Fruit fly (Drosophila melanogaster) whole organism, adult: ENCODE measurements around the gene Acat1.

Experiments used
- CG11617 ChIP-seq: fragments of 200-800 bp; sonication (Bioruptor generic); optimal IDR thresholded peaks from 2 replicates; lab custom pipeline; 2017; ENCODE audit warnings: mild to moderate bottlenecking, missing biosample characterization, missing genetic modification reagents, missing genetic modification characterization
- CG12768 ChIP-seq: fragments of 200-800 bp; sonication (Bioruptor generic); optimal IDR thresholded peaks from 2 replicates; lab custom pipeline; 2017; ENCODE audit warnings: missing biosample characterization, missing genetic modification characterization, mild to moderate bottlenecking, moderate library complexity, missing genetic modification reagents
- CG14711 ChIP-seq: fragments of 200-800 bp; sonication (Bioruptor generic); optimal IDR thresholded peaks from 2 replicates; lab custom pipeline; 2018; ENCODE audit warnings: missing biosample characterization, mild to moderate bottlenecking, missing genetic modification characterization, moderate library complexity
- CG1620 ChIP-seq: fragments of 200-800 bp; sonication (Bioruptor generic); optimal IDR thresholded peaks from 2 replicates; lab custom pipeline; 2016; ENCODE audit warnings: missing biosample characterization, missing genetic modification characterization
- CG33017 ChIP-seq: fragments of 200-800 bp; sonication (Bioruptor generic); optimal IDR thresholded peaks from 2 replicates; lab custom pipeline; 2018; ENCODE audit warnings: missing biosample characterization, mild to moderate bottlenecking, missing genetic modification characterization, moderate library complexity
- CG5204 ChIP-seq: fragments of 200-800 bp; sonication (Bioruptor generic); optimal IDR thresholded peaks from 2 replicates; lab custom pipeline; 2016; ENCODE audit warnings: missing biosample characterization, missing genetic modification characterization
- CG7045 ChIP-seq: fragments of 200-800 bp; sonication (Bioruptor generic); optimal IDR thresholded peaks from 2 replicates; lab custom pipeline; 2017; ENCODE audit warnings: missing biosample characterization, mild to moderate bottlenecking, missing genetic modification characterization
- CG7101 ChIP-seq: fragments of 200-800 bp; sonication (Bioruptor generic); optimal IDR thresholded peaks from 2 replicates; lab custom pipeline; 2018; ENCODE audit warnings: missing biosample characterization, mild to moderate bottlenecking, missing genetic modification characterization, moderate library complexity
- Clk ChIP-seq: fragments of 200-800 bp; sonication (Bioruptor generic); optimal IDR thresholded peaks from 2 replicates; lab custom pipeline; 2017; ENCODE audit warnings: missing biosample characterization, missing genetic modification characterization
- Crg-1 ChIP-seq: fragments of 200-800 bp; sonication (Bioruptor generic); optimal IDR thresholded peaks from 2 replicates; lab custom pipeline; 2016; ENCODE audit warnings: missing biosample characterization, missing genetic modification characterization
- Hr96 ChIP-seq: fragments of 200-800 bp; sonication (Bioruptor generic); optimal IDR thresholded peaks from 2 replicates; lab custom pipeline; 2016; ENCODE audit warnings: missing biosample characterization, missing genetic modification characterization
- Mnt ChIP-seq: fragments of 200-800 bp; sonication (Bioruptor generic); optimal IDR thresholded peaks from 2 replicates; lab custom pipeline; 2016; ENCODE audit warnings: missing biosample characterization, mild to moderate bottlenecking, missing genetic modification characterization
- bab1 ChIP-seq: fragments of 200-800 bp; sonication (Bioruptor generic); optimal IDR thresholded peaks from 3 replicates; lab custom pipeline; 2019; ENCODE audit warnings: missing biosample characterization, mild to moderate bottlenecking, missing genetic modification characterization, moderate library complexity
- cic ChIP-seq: fragments of 200-800 bp; sonication (Bioruptor generic); optimal IDR thresholded peaks from 2 replicates; lab custom pipeline; 2017; ENCODE audit warnings: missing biosample characterization, mild to moderate bottlenecking, missing genetic modification characterization, moderate library complexity
- cnc ChIP-seq, 2 experiments: fragments of >200 bp; optimal IDR thresholded peaks; 2 replicates each; lab custom pipeline; 2017
- kay ChIP-seq: fragments of 200-800 bp; sonication (Bioruptor generic); peaks from one replicate; lab custom pipeline; 2016; ENCODE audit warnings: missing biosample characterization, missing genetic modification characterization, borderline replicate concordance
- ovo ChIP-seq: fragments of 200-800 bp; sonication (Bioruptor generic); optimal IDR thresholded peaks from 2 replicates; lab custom pipeline; 2016; ENCODE audit warnings: missing biosample characterization, missing genetic modification characterization
- pad ChIP-seq: fragments of 200-800 bp; sonication (Bioruptor generic); optimal IDR thresholded peaks from 3 replicates; lab custom pipeline; 2017; ENCODE audit warnings: missing biosample characterization, missing genetic modification characterization, mild to moderate bottlenecking, moderate library complexity, missing genetic modification reagents
- tj ChIP-seq: fragments of 200-800 bp; sonication (Bioruptor generic); optimal IDR thresholded peaks from 3 replicates; lab custom pipeline; 2017; ENCODE audit warnings: missing biosample characterization, mild to moderate bottlenecking, missing genetic modification characterization, moderate library complexity
- toe ChIP-seq: fragments of 200-800 bp; sonication (Bioruptor generic); optimal IDR thresholded peaks from 2 replicates; lab custom pipeline; 2016; ENCODE audit warnings: missing biosample characterization, missing genetic modification characterization

Gene Acat1

dm6 chrX:7888386-7889024 lies at the start of gene Acat1:
TSS of gene Acat1 (minus strand) at chrX:7888785.
- peak; percentile 35 for TF ChIP-seq CG33017 (tag; lab: Kevin White, UChicago)
- TF ChIP-seq cic: peak; percentile 5
- peak; percentile 52 for TF ChIP-seq toe (GFP tag; lab: Kevin White, UChicago)
- peak; percentile 60 for TF ChIP-seq CG12768 (GFP tag; lab: Kevin White, UChicago)
- no peak for TF ChIP-seq Clk (GFP tag; lab: Kevin White, UChicago)
- TF ChIP-seq pad (GFP tag; lab: Kevin White, UChicago): peak; percentile 63
- peak; percentile 84 for TF ChIP-seq CG7101 (tag; lab: Kevin White, UChicago)
- TF ChIP-seq ovo (GFP tag; lab: Kevin White, UChicago): peak; percentile 36
- TF ChIP-seq CG1620: peak; percentile 59
- TF ChIP-seq bab1 (GFP tag; lab: Kevin White, UChicago): peak; percentile 92
- peak; percentile 69 for TF ChIP-seq CG11617 (GFP tag; lab: Kevin White, UChicago)
- peak; percentile 66 for TF ChIP-seq Mnt (GFP tag; lab: Kevin White, UChicago)
- peak; percentile 38 for TF ChIP-seq CG7045 (GFP tag; lab: Kevin White, UChicago)
- TF ChIP-seq tj (GFP tag; lab: Kevin White, UChicago): peak; percentile 32
- peak; percentile 44 for TF ChIP-seq CG5204
- TF ChIP-seq CG14711 (tag; lab: Kevin White, UChicago): peak; percentile 85
- peak; percentile 73 for TF ChIP-seq Crg-1 (GFP tag; lab: Kevin White, UChicago)
- no peak for TF ChIP-seq kay
- peak; percentile 66 for TF ChIP-seq Hr96
- TF ChIP-seq cnc (optimal IDR thresholded peaks at IDR 0.05; lab: Kevin White, UChicago): no peak

DNA sequence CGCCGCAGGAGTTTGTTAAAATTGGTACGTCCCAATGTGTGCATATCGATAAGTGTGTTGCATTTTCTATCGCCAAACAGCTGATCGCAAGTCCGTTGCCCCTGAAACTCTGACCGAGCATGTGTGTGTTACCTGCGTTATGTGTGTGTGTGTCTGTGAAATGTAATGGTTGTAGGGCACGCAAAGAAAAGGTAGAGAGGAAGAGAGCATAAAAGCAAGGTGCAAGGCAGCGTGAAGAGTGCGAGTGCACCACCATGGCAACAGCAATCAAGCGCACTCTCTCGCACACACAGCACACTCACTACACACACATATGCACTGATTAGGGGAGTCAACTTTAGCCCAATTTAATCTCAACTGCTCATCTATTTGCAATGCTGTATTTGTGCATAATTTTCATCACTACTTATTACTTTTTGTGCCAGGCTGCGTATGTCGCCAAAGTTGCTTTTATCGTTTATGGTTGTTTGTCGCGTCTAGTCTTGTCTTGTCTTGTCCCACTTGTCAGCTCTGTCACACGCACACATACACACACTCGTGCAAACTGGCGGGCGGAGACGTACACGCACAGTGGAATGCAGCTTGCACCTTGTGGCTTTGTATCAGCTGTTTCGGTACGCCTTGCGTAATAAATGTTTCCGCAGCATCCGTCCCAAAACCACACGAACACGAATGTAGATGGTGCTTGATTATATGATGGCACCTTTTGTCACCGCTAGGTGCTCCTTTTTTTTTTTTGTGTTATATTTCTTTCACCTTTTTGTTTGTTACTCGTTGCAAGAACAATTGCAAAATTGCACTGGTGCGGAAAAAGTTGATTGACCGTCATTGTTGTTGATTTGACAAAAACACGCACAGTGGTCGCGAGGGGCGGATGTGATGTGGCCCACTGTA lies 49.2 kb upstream of the Acat1 start:
- TF ChIP-seq CG5204: peak; percentile 83
- peak; percentile 89 for TF ChIP-seq pad (GFP tag; lab: Kevin White, UChicago)
- TF ChIP-seq kay: no peak
- peak; percentile 73 for TF ChIP-seq CG12768 (GFP tag; lab: Kevin White, UChicago)
- TF ChIP-seq CG7045 (GFP tag; lab: Kevin White, UChicago): peak; percentile 86
- TF ChIP-seq bab1 (GFP tag; lab: Kevin White, UChicago): peak; percentile 64
- no peak for TF ChIP-seq cic
- peak; percentile 94 for TF ChIP-seq Hr96
- TF ChIP-seq CG1620: peak; percentile 79
- TF ChIP-seq CG14711 (tag; lab: Kevin White, UChicago): peak; percentile 50
- TF ChIP-seq CG11617 (GFP tag; lab: Kevin White, UChicago): peak; percentile 92
- no peak for TF ChIP-seq CG33017 (tag; lab: Kevin White, UChicago)
- peak; percentile 69 for TF ChIP-seq Mnt (GFP tag; lab: Kevin White, UChicago)
- peak; percentile 75 for TF ChIP-seq CG7101 (tag; lab: Kevin White, UChicago)
- TF ChIP-seq tj (GFP tag; lab: Kevin White, UChicago): peak; percentile 85
- TF ChIP-seq cnc (optimal IDR thresholded peaks at IDR 0.05; lab: Kevin White, UChicago): no peak
- peak; percentile 71 for TF ChIP-seq Clk (GFP tag; lab: Kevin White, UChicago)
- peak; percentile 79 for TF ChIP-seq Crg-1 (GFP tag; lab: Kevin White, UChicago)
- TF ChIP-seq toe (GFP tag; lab: Kevin White, UChicago): peak; percentile 60
- TF ChIP-seq ovo (GFP tag; lab: Kevin White, UChicago): no peak

dm6 chrX:7935798-7936572 lies 47.4 kb upstream of the Acat1 start, which contains the start of gene Ubr3:
TSS of gene Ubr3 (plus strand) at chrX:7935896.
- TF ChIP-seq bab1 (GFP tag; lab: Kevin White, UChicago): peak; percentile 8
- peak; percentile 25 for TF ChIP-seq Crg-1 (GFP tag; lab: Kevin White, UChicago)
- peak; percentile 27 for TF ChIP-seq tj (GFP tag; lab: Kevin White, UChicago)
- no peak for TF ChIP-seq cnc (optimal IDR thresholded peaks at IDR 0.05; lab: Kevin White, UChicago)
- TF ChIP-seq CG7101 (tag; lab: Kevin White, UChicago): peak; percentile 7
- no peak for TF ChIP-seq CG5204
- TF ChIP-seq CG14711 (tag; lab: Kevin White, UChicago): no peak
- peak; percentile 49 for TF ChIP-seq pad (GFP tag; lab: Kevin White, UChicago)
- TF ChIP-seq Hr96: no peak
- TF ChIP-seq CG7045 (GFP tag; lab: Kevin White, UChicago): no peak
- peak; percentile 48 for TF ChIP-seq CG1620
- TF ChIP-seq Clk (GFP tag; lab: Kevin White, UChicago): no peak
- no peak for TF ChIP-seq CG33017 (tag; lab: Kevin White, UChicago)
- TF ChIP-seq toe (GFP tag; lab: Kevin White, UChicago): no peak
- peak; percentile 66 for TF ChIP-seq CG11617 (GFP tag; lab: Kevin White, UChicago)
- no peak for TF ChIP-seq ovo (GFP tag; lab: Kevin White, UChicago)
- TF ChIP-seq CG12768 (GFP tag; lab: Kevin White, UChicago): no peak
- no peak for TF ChIP-seq kay
- peak; percentile 47 for TF ChIP-seq cic
- TF ChIP-seq Mnt (GFP tag; lab: Kevin White, UChicago): peak; percentile 76

dm6 chrX:7934679-7935078 lies 46.1 kb upstream of the Acat1 start, which contains the start of gene RpS14b:
TSS of gene RpS14b (plus strand) at chrX:7934898.
- peak; percentile 88 for TF ChIP-seq CG7101 (tag; lab: Kevin White, UChicago)
- peak; percentile 37 for TF ChIP-seq CG33017 (tag; lab: Kevin White, UChicago)
- peak; percentile 75 for TF ChIP-seq CG14711 (tag; lab: Kevin White, UChicago)
- TF ChIP-seq Hr96: peak; percentile 88
- peak; percentile 7 for TF ChIP-seq cic
- TF ChIP-seq CG5204: no peak
- no peak for TF ChIP-seq cnc (optimal IDR thresholded peaks at IDR 0.05; lab: Kevin White, UChicago)
- peak; percentile 73 for TF ChIP-seq pad (GFP tag; lab: Kevin White, UChicago)
- TF ChIP-seq kay: no peak
- peak; percentile 83 for TF ChIP-seq Crg-1 (GFP tag; lab: Kevin White, UChicago)
- peak; percentile 94 for TF ChIP-seq CG11617 (GFP tag; lab: Kevin White, UChicago)
- peak; percentile 94 for TF ChIP-seq bab1 (GFP tag; lab: Kevin White, UChicago)
- TF ChIP-seq CG1620: peak; percentile 89
- TF ChIP-seq CG7045 (GFP tag; lab: Kevin White, UChicago): peak; percentile 44
- TF ChIP-seq CG12768 (GFP tag; lab: Kevin White, UChicago): peak; percentile 57
- TF ChIP-seq tj (GFP tag; lab: Kevin White, UChicago): peak; percentile 78
- TF ChIP-seq Clk (GFP tag; lab: Kevin White, UChicago): no peak
- TF ChIP-seq ovo (GFP tag; lab: Kevin White, UChicago): peak; percentile 89
- TF ChIP-seq toe (GFP tag; lab: Kevin White, UChicago): peak; percentile 24
- TF ChIP-seq Mnt (GFP tag; lab: Kevin White, UChicago): peak; percentile 94
